Fruit fly (Drosophila melanogaster) whole organism, embryonic: ENCODE results near the gene CG5902.

ENCODE experiments used
- Adf1 ChIP-seq: fragments of 200-800 bp; sonication (Bioruptor generic); IDR thresholded peaks from 2 replicates; pipeline ENCODE4 v1.3.6; 2022; ENCODE audit warnings: missing biosample characterization, missing genetic modification characterization
- BEAF-32 ChIP-seq: fragments of 200-800 bp; sonication (Bioruptor generic); optimal IDR thresholded peaks from 3 replicates; lab custom pipeline; 2017; ENCODE audit warnings: missing biosample characterization, missing genetic modification characterization, mild to moderate bottlenecking, moderate library complexity, missing genetic modification reagents
- Bgb ChIP-seq: fragments of 200-800 bp; sonication (Bioruptor generic); IDR thresholded peaks from 2 replicates; pipeline ENCODE4 v1.3.6; 2022; ENCODE audit warnings: missing biosample characterization, missing genetic modification characterization; ENCODE audit not compliant: partially characterized antibody
- CG10267 ChIP-seq: fragments of 200-800 bp; sonication (Bioruptor generic); optimal IDR thresholded peaks from 2 replicates; lab custom pipeline; 2018; ENCODE audit warnings: missing biosample characterization, mild to moderate bottlenecking, missing genetic modification characterization, moderate library complexity
- CG10431 ChIP-seq: fragments of 200-800 bp; sonication (Bioruptor generic); optimal IDR thresholded peaks from 3 replicates; lab custom pipeline; 2018; ENCODE audit warnings: missing biosample characterization, mild to moderate bottlenecking, missing genetic modification characterization
- CG11504 ChIP-seq: fragments of 200-800 bp; sonication (Bioruptor generic); optimal IDR thresholded peaks from 3 replicates; lab custom pipeline; 2019; ENCODE audit warnings: missing biosample characterization, mild to moderate bottlenecking, missing genetic modification characterization, moderate library complexity
- CG12104 ChIP-seq: fragments of 200-800 bp; sonication (Bioruptor generic); optimal IDR thresholded peaks from 3 replicates; lab custom pipeline; 2016; ENCODE audit warnings: missing biosample characterization, missing genetic modification characterization
- CG12659 ChIP-seq: fragments of 200-800 bp; sonication (Bioruptor generic); optimal IDR thresholded peaks from 3 replicates; lab custom pipeline; 2017; ENCODE audit warnings: mild to moderate bottlenecking, missing biosample characterization, missing genetic modification reagents, missing genetic modification characterization
- CG15514 ChIP-seq: fragments of 200-800 bp; sonication (Bioruptor generic); optimal IDR thresholded peaks from 3 replicates; lab custom pipeline; 2017; ENCODE audit warnings: missing biosample characterization, missing genetic modification characterization, mild to moderate bottlenecking, moderate library complexity, missing genetic modification reagents
- CG1602 ChIP-seq: fragments of 200-800 bp; sonication (Bioruptor generic); optimal IDR thresholded peaks from 3 replicates; lab custom pipeline; 2016; ENCODE audit warnings: missing biosample characterization, missing genetic modification characterization
- CG16779 ChIP-seq: fragments of 200-800 bp; sonication (Bioruptor generic); IDR thresholded peaks from 2 replicates; pipeline ENCODE4 v1.3.6; 2022; ENCODE audit warnings: missing biosample characterization, missing genetic modification characterization
- CG17328 ChIP-seq: fragments of 200-800 bp; sonication (Bioruptor generic); IDR thresholded peaks from 2 replicates; pipeline ENCODE4 v1.3.6; 2022; ENCODE audit warnings: missing biosample characterization, missing genetic modification characterization
- CG17359 ChIP-seq: fragments of 200-800 bp; sonication (Bioruptor generic); optimal IDR thresholded peaks from 3 replicates; lab custom pipeline; 2018; ENCODE audit warnings: missing biosample characterization, mild to moderate bottlenecking, missing genetic modification characterization, moderate library complexity
- CG1792 ChIP-seq: fragments of 200-800 bp; sonication (Bioruptor generic); optimal IDR thresholded peaks from 2 replicates; lab custom pipeline; 2016; ENCODE audit warnings: missing biosample characterization, missing genetic modification characterization
- CG30431 ChIP-seq: fragments of 200-800 bp; sonication (Bioruptor generic); optimal IDR thresholded peaks from 2 replicates; lab custom pipeline; 2017; ENCODE audit warnings: missing biosample characterization, missing genetic modification characterization
- CG3163 ChIP-seq: fragments of 200-800 bp; sonication (Bioruptor generic); optimal IDR thresholded peaks from 3 replicates; lab custom pipeline; 2016; ENCODE audit warnings: missing biosample characterization, missing genetic modification characterization
- CG32772 ChIP-seq: fragments of 200-800 bp; sonication (Bioruptor generic); IDR thresholded peaks from 2 replicates; pipeline ENCODE4 v1.3.6; 2022; ENCODE audit warnings: missing biosample characterization, missing genetic modification characterization
- CG3407 ChIP-seq: fragments of 200-800 bp; sonication (Bioruptor generic); optimal IDR thresholded peaks from 2 replicates; lab custom pipeline; 2018; ENCODE audit warnings: missing biosample characterization, mild to moderate bottlenecking, missing genetic modification characterization
- CG3995 ChIP-seq: fragments of 200-800 bp; sonication (Bioruptor generic); optimal IDR thresholded peaks from 3 replicates; lab custom pipeline; 2016; ENCODE audit warnings: missing biosample characterization, missing genetic modification characterization
- CG6854 ChIP-seq: fragments of 200-800 bp; sonication (Bioruptor generic); optimal IDR thresholded peaks from 3 replicates; lab custom pipeline; 2017; ENCODE audit warnings: missing biosample characterization, mild to moderate bottlenecking, missing genetic modification characterization
- CG7372 ChIP-seq: fragments of 200-800 bp; sonication (Bioruptor generic); IDR thresholded peaks from 2 replicates; pipeline ENCODE4 v1.3.6; 2022; ENCODE audit warnings: missing biosample characterization, missing genetic modification characterization
- CG7839 ChIP-seq: fragments of 200-800 bp; sonication (Bioruptor generic); optimal IDR thresholded peaks from 3 replicates; lab custom pipeline; 2018; ENCODE audit warnings: missing biosample characterization, mild to moderate bottlenecking, missing genetic modification characterization, moderate library complexity
- CG8290 ChIP-seq, 3 experiments: fragments of 200-800 bp; sonication (Bioruptor generic); optimal IDR thresholded peaks; 2 replicates each; lab custom pipeline; 2016 to 2019; ENCODE audit warnings: missing biosample characterization in 3 of 3, missing genetic modification characterization in 3 of 3, mild to moderate bottlenecking in 2 of 3, moderate library complexity in 1 of 3
- D ChIP-seq, 2 experiments: fragments of 200-800 bp in 1 of 2; fragments of >200 bp in 1 of 2; sonication (Bioruptor generic) in 1 of 2; optimal IDR thresholded peaks; 2 replicates in 1 of 2; 3 replicates in 1 of 2; lab custom pipeline; 2017; ENCODE audit warnings: mild to moderate bottlenecking in 1 of 2, missing biosample characterization in 1 of 2, missing genetic modification characterization in 1 of 2, missing genetic modification reagents in 1 of 2
- Dbx ChIP-seq: fragments of 200-800 bp; sonication (Bioruptor generic); IDR thresholded peaks from 3 replicates; pipeline ENCODE4 v1.3.6; 2022; ENCODE audit warnings: missing biosample characterization, missing genetic modification characterization
- HmgD ChIP-seq: fragments of 200-800 bp; sonication (Bioruptor generic); optimal IDR thresholded peaks from 3 replicates; lab custom pipeline; 2016; ENCODE audit warnings: missing biosample characterization, missing genetic modification characterization
- NFAT ChIP-seq: fragments of 200-800 bp; sonication (Bioruptor generic); IDR thresholded peaks from 2 replicates; pipeline ENCODE4 v1.3.6; 2022; ENCODE audit warnings: missing biosample characterization, missing genetic modification characterization
- Nf-YC ChIP-seq: fragments of 200-800 bp; optimal IDR thresholded peaks from 3 replicates; lab custom pipeline; 2019; ENCODE audit warnings: missing biosample characterization, mild to moderate bottlenecking, missing genetic modification characterization, moderate library complexity
- Rfx ChIP-seq: fragments of 200-800 bp; sonication (Bioruptor generic); IDR thresholded peaks from 2 replicates; pipeline ENCODE4 v1.3.6; 2022; ENCODE audit warnings: missing biosample characterization, missing genetic modification characterization
- Rx ChIP-seq: fragments of 200-800 bp; sonication (Bioruptor generic); IDR thresholded peaks from 2 replicates; pipeline ENCODE4 v1.3.6; 2022; ENCODE audit warnings: missing biosample characterization, missing genetic modification characterization
- Sry-β ChIP-seq: fragments of 200-800 bp; sonication (Bioruptor generic); optimal IDR thresholded peaks from 2 replicates; lab custom pipeline; 2018; ENCODE audit warnings: missing biosample characterization, mild to moderate bottlenecking, missing genetic modification characterization, moderate library complexity
- Stat92E ChIP-seq, 3 experiments: fragments of >200 bp in 2 of 3; fragments of 200-800 bp in 1 of 3; sonication (Bioruptor generic) in 1 of 3; optimal IDR thresholded peaks; 2 replicates each; lab custom pipeline; 2017 to 2019; ENCODE audit warnings: missing biosample characterization in 3 of 3, missing genetic modification characterization in 3 of 3, mild to moderate bottlenecking in 1 of 3, moderate library complexity in 1 of 3
- Xbp1 ChIP-seq: fragments of 200-800 bp; sonication (Bioruptor generic); optimal IDR thresholded peaks from 3 replicates; lab custom pipeline; 2016; ENCODE audit warnings: missing biosample characterization, mild to moderate bottlenecking, missing genetic modification characterization
- amos ChIP-seq: fragments of 200-800 bp; sonication (Bioruptor generic); IDR thresholded peaks from 2 replicates; pipeline ENCODE4 v1.3.6; 2022; ENCODE audit warnings: missing biosample characterization, missing genetic modification characterization; ENCODE audit not compliant: partially characterized antibody
- ap ChIP-seq: fragments of 200-800 bp; sonication (Bioruptor generic); IDR thresholded peaks from 2 replicates; pipeline ENCODE4 v1.3.6; 2022; ENCODE audit warnings: missing biosample characterization, missing genetic modification characterization
- ash1 ChIP-seq: fragments of 200-800 bp; sonication (Bioruptor generic); optimal IDR thresholded peaks from 2 replicates; lab custom pipeline; 2018; ENCODE audit warnings: missing biosample characterization, mild to moderate bottlenecking, missing genetic modification characterization
- cg ChIP-seq: fragments of 200-800 bp; sonication (Bioruptor generic); optimal IDR thresholded peaks from 3 replicates; lab custom pipeline; 2019; ENCODE audit warnings: missing biosample characterization, mild to moderate bottlenecking, missing genetic modification characterization, moderate library complexity
- chif ChIP-seq, 2 experiments: fragments of 200-800 bp; sonication (Bioruptor generic); optimal IDR thresholded peaks; 3 replicates each; lab custom pipeline; 2016; ENCODE audit warnings: missing biosample characterization in 2 of 2, missing genetic modification characterization in 2 of 2
- dysf ChIP-seq: fragments of 200-800 bp; sonication (Bioruptor generic); IDR thresholded peaks from 3 replicates; pipeline ENCODE4 v1.3.6; 2022; ENCODE audit warnings: missing biosample characterization, missing genetic modification characterization
- gce ChIP-seq: fragments of 200-800 bp; sonication (Bioruptor generic); IDR thresholded peaks from 3 replicates; pipeline ENCODE4 v1.3.6; 2022; ENCODE audit warnings: missing biosample characterization, missing genetic modification characterization
- ind ChIP-seq: fragments of 200-800 bp; sonication (Bioruptor generic); optimal IDR thresholded peaks from 3 replicates; lab custom pipeline; 2016; ENCODE audit warnings: missing biosample characterization, missing genetic modification characterization
- kah ChIP-seq: fragments of 200-800 bp; sonication (Bioruptor generic); optimal IDR thresholded peaks from 2 replicates; lab custom pipeline; 2018; ENCODE audit warnings: missing biosample characterization, mild to moderate bottlenecking, missing genetic modification characterization
- lilli ChIP-seq: fragments of 200-800 bp; sonication (Bioruptor generic); optimal IDR thresholded peaks from 3 replicates; lab custom pipeline; 2016; ENCODE audit warnings: missing biosample characterization, missing genetic modification characterization
- rib ChIP-seq: fragments of 200-800 bp; sonication (Bioruptor generic); IDR thresholded peaks from 2 replicates; pipeline ENCODE4 v1.3.6; 2022; ENCODE audit warnings: missing biosample characterization, missing genetic modification characterization
- ro ChIP-seq: fragments of 200-800 bp; sonication (Bioruptor generic); IDR thresholded peaks from 2 replicates; pipeline ENCODE4 v1.3.6; 2022; ENCODE audit warnings: missing biosample characterization, missing genetic modification characterization
- slou ChIP-seq: fragments of 200-800 bp; sonication (Bioruptor generic); optimal IDR thresholded peaks from 3 replicates; lab custom pipeline; 2016; ENCODE audit warnings: missing biosample characterization, missing genetic modification characterization
- tll ChIP-seq, 2 experiments: fragments of 200-800 bp in 1 of 2; fragments of >200 bp in 1 of 2; sonication (Bioruptor generic) in 1 of 2; optimal IDR thresholded peaks; 2 replicates each; lab custom pipeline; 2017 to 2019; ENCODE audit warnings: missing biosample characterization in 2 of 2, missing genetic modification characterization in 2 of 2, mild to moderate bottlenecking in 1 of 2, moderate library complexity in 1 of 2
- trh ChIP-seq: fragments of 200-800 bp; sonication (Bioruptor generic); optimal IDR thresholded peaks from 2 replicates; lab custom pipeline; 2016; ENCODE audit warnings: missing biosample characterization, missing genetic modification characterization
- wek ChIP-seq: fragments of 200-800 bp; sonication (Bioruptor generic); optimal IDR thresholded peaks from 3 replicates; lab custom pipeline; 2018; ENCODE audit warnings: missing biosample characterization, mild to moderate bottlenecking, missing genetic modification characterization, moderate library complexity
- wor ChIP-seq: fragments of 200-800 bp; sonication (Bioruptor generic); IDR thresholded peaks from 2 replicates; pipeline ENCODE4 v1.3.6; 2022; ENCODE audit warnings: missing biosample characterization, missing genetic modification characterization

Gene CG5902

DNA sequence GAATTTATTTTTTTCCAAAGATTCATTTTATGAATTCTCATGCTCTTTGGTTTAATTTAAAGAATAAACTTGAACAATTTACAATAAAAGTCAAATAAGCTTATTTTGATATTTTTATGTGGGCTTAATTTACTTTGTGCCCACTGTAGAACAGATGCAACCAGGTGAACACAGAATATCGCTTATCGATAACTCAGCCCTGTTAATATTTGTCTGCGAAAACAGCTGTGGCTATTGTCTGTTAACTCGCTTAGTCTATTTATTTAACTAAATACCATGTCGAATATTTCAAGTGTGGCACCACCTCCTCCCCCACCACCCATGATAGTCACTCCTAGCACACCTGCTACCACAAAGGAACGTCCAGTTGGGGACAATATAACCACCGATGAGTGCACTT, 9.0 kb downstream of the CG5902 start, which contains the start of gene CG33108 (continued):
- TF ChIP-seq CG7839 (no peak), Bgb (GFP tag; lab: Robert Waterston, UW) (peak; percentile 24; the same call in 1 of the 2 replicates), CG30431 (GFP tag; lab: Kevin White, UChicago) (no peak), ind (no peak), CG1602 (GFP tag; lab: Kevin White, UChicago) (no peak), CG1792 (GFP tag; lab: Kevin White, UChicago) (no peak), Adf1 (GFP tag; lab: Robert Waterston, UW) (no peak), CG17328 (GFP tag; lab: Robert Waterston, UW) (no peak), CG8290 (GFP tag; optimal IDR thresholded peaks at IDR 0.05; lab: Kevin White, UChicago) (no peak), CG8290 (tag; optimal IDR thresholded peaks at IDR 0.05; lab: Kevin White, UChicago) (peak in 1 of 2 experiments; percentile 18), BEAF-32 (GFP tag; lab: Kevin White, UChicago) (peak; percentile 7), NFAT (GFP tag; lab: Robert Waterston, UW) (no peak), CG12659 (GFP tag; lab: Kevin White, UChicago) (peak; percentile 39), CG3995 (GFP tag; lab: Kevin White, UChicago) (peak; percentile 57), tll (GFP tag; optimal IDR thresholded peaks at IDR 0.05; lab: Kevin White, UChicago) (no peak), wek (GFP tag; lab: Kevin White, UChicago) (no peak), lilli (GFP tag; lab: Kevin White, UChicago) (no peak), Rx (GFP tag; lab: Robert Waterston, UW) (no peak), amos (GFP tag; lab: Robert Waterston, UW) (peak; percentile 19; the same call in 1 of the 2 replicates), CG10431 (GFP tag; lab: Kevin White, UChicago) (no peak), wor (GFP tag; lab: Robert Waterston, UW) (no peak), CG3407 (GFP tag; lab: Kevin White, UChicago) (no peak), Sry-β (no peak), CG17359 (tag; lab: Kevin White, UChicago) (no peak), Xbp1 (GFP tag; lab: Kevin White, UChicago) (no peak), D (optimal IDR thresholded peaks at IDR 0.05; lab: Kevin White, UChicago) (no peak), D (GFP tag; optimal IDR thresholded peaks at IDR 0.05; lab: Kevin White, UChicago) (no peak), CG3163 (GFP tag; lab: Kevin White, UChicago) (no peak), CG10267 (tag; lab: Kevin White, UChicago) (peak; percentile 8), dysf (GFP tag; lab: Robert Waterston, UW) (no peak), CG12104 (GFP tag; lab: Kevin White, UChicago) (no peak), chif (GFP tag; optimal IDR thresholded peaks at IDR 0.05; lab: Kevin White, UChicago) (no peak), CG7372 (no peak), ash1 (GFP tag; lab: Kevin White, UChicago) (no peak), Stat92E (GFP tag; optimal IDR thresholded peaks at IDR 0.05; lab: Kevin White, UChicago) (no peak), slou (GFP tag; lab: Kevin White, UChicago) (no peak), trh (GFP tag; lab: Kevin White, UChicago) (no peak), ap (GFP tag; lab: Robert Waterston, UW) (no peak), Nf-YC (peak; percentile 42), rib (GFP tag; lab: Robert Waterston, UW) (no peak), HmgD (GFP tag; lab: Kevin White, UChicago) (no peak), CG6854 (no peak), kah (no peak), gce (no peak), CG32772 (no peak), CG16779 (GFP tag; lab: Robert Waterston, UW) (no peak), CG11504 (tag; lab: Kevin White, UChicago) (no peak), cg (GFP tag; lab: Kevin White, UChicago) (no peak), ro (GFP tag; lab: Robert Waterston, UW) (no peak), CG15514 (GFP tag; lab: Kevin White, UChicago) (no peak), Rfx (no peak), Dbx (no peak)
